Worm (Caenorhabditis elegans) whole organism, L3 larva: ENCODE data around the gene F54D10.8.

ENCODE experiments used
- ZK546.5 ChIP-seq: sonication (generic microtip); optimal IDR thresholded peaks from 2 replicates; lab custom pipeline; 2017; ENCODE audit warnings: missing biosample characterization, missing genetic modification characterization
- ama-1 ChIP-seq: fragments of 150-350 bp; optimal IDR thresholded peaks from 2 replicates; lab custom pipeline; 2018
- ceh-16 ChIP-seq: sonication (generic microtip); optimal IDR thresholded peaks from 2 replicates; lab custom pipeline; 2017; ENCODE audit warnings: missing biosample characterization, missing genetic modification characterization
- ceh-82 ChIP-seq: fragments of 150-350 bp; optimal IDR thresholded peaks from 2 replicates; lab custom pipeline; 2014; ENCODE audit warnings: missing biosample characterization, missing genetic modification characterization
- elt-2 ChIP-seq: sonication (generic microtip); optimal IDR thresholded peaks from 2 replicates; lab custom pipeline; 2016; ENCODE audit warnings: missing genetic modification reagents, mild to moderate bottlenecking, missing genetic modification characterization, missing compliant biosample characterization
- fkh-10 ChIP-seq: sonication (generic microtip); optimal IDR thresholded peaks from 2 replicates; lab custom pipeline; 2017; ENCODE audit warnings: missing biosample characterization, missing genetic modification reagents, missing genetic modification characterization
- nhr-12 ChIP-seq: fragments of 150-350 bp; optimal IDR thresholded peaks from 2 replicates; lab custom pipeline; 2014; ENCODE audit warnings: missing biosample characterization, missing genetic modification characterization
- pha-4 ChIP-seq: fragments of 150-350 bp; optimal IDR thresholded peaks from 2 replicates; lab custom pipeline; 2014; ENCODE audit warnings: missing biosample characterization, missing genetic modification reagents, missing genetic modification characterization
- snpc-4 ChIP-seq: fragments of 150-350 bp; optimal IDR thresholded peaks from 2 replicates; lab custom pipeline; 2014; ENCODE audit warnings: missing biosample characterization, missing genetic modification characterization
- unc-62 ChIP-seq: fragments of 150-350 bp; sonication (generic microtip); optimal IDR thresholded peaks from 4 replicates; lab custom pipeline; 2014; ENCODE audit warnings: missing biosample characterization, missing genetic modification reagents, missing genetic modification characterization
- ztf-11 ChIP-seq: fragments of 150-350 bp; optimal IDR thresholded peaks from 2 replicates; lab custom pipeline; 2014; ENCODE audit warnings: missing biosample characterization, missing genetic modification characterization

DNA sequence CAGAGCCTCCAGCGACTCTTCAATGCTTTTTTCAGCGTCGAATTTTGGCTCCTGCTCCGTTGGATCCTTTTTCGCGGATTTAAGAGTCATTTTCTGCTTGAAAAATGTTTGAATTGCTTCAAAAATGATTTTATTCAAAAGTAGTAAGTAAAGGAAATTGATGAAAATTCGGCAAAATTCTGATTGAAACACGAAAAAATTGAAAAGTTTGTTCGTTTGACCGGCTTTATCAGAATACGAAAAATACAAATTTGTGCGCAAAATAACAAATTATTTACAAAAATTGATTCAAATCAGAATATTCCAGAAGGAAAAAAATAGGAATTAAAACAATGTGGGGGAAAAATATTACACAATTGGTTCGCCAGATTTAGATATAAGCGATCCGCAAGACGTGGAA is 20.7 kb downstream of the F54D10.8 start, which contains the start of gene F54D10.4:
- TF ChIP-seq ceh-82, result no peak
- TF ChIP-seq ztf-11 (tag; lab: Kevin White, UChicago), result no peak
- TF ChIP-seq unc-62 (GFP tag; lab: Kevin White, UChicago), result no peak
- no peak for TF ChIP-seq snpc-4
- TF ChIP-seq ceh-16 (tag; lab: Kevin White, UChicago), result no peak
- no peak for TF ChIP-seq nhr-12 (tag; lab: Kevin White, UChicago)
- TF ChIP-seq elt-2 (tag; lab: Kevin White, UChicago), result no peak
- TF ChIP-seq ZK546.5 (tag; lab: Kevin White, UChicago), result no peak
- TF ChIP-seq pha-4 (tag; lab: Kevin White, UChicago), result no peak
- no peak for TF ChIP-seq fkh-10 (GFP tag; lab: Kevin White, UChicago)
- TF ChIP-seq ama-1 (lab: Kevin White, UChicago), result no peak
